Fruit fly (Drosophila melanogaster): Measurements from ENCODE around the gene CG13728.

The CG13728 gene

DNA sequence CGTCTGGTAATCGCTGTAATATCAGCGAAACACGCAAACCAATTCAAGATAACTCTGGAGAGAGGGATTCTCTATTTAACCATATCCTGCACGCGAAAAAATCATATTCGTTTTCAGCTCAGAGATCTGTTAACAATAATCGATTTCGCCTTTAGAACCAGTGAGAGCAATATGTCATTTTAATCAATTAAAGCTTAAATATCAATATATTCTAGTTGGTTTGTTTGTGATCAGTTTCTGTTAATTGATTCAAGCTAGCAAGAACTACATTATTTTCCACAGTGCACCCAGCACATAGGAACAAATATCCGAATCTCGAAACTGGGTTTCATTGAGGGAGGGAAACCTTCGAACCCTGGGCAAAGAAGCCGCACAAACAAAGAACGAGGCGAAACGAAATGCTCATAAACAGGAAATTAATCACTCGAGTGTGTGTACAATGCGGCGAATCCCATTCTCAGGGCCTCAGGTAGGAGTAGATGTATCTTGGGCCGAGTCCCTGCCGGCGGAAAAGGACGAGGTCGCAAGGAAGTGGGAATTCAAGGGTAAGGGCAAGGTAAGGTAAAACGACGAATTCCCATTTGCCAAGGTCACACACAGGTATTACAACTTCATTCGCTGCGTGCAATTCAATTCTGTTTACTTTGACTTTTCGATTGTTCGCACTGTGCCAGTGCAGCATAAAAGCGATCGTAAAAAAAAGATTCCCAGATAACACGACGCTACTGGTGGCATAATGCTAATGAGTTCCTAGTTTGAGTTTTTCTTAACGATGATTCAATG, 33.6 kb upstream of the CG13728 start (continued):
- TF ChIP-seq CG17328 (GFP tag; IDR thresholded peaks at IDR 0.05) (peak; percentile 62; the same call in 1 of the 2 replicates), Mad (GFP tag; optimal IDR thresholded peaks at IDR 0.05) (peak; percentile 15), Blimp-1 (GFP tag; optimal IDR thresholded peaks at IDR 0.05) (peak; percentile 7), CoRest (tag; optimal IDR thresholded peaks at IDR 0.05) (peak; percentile 47), slp2 (GFP tag; optimal IDR thresholded peaks at IDR 0.05) (peak; percentile 7), CG17361 (GFP tag; IDR thresholded peaks at IDR 0.05) (peak; percentile 57; the same call in 1 of the 3 replicates), CG18476 (GFP tag; optimal IDR thresholded peaks at IDR 0.05) (peak; percentile 26), caup (GFP tag; optimal IDR thresholded peaks at IDR 0.05; ENCODE audit: severe bottlenecking) (no peak), gcm (GFP tag; optimal IDR thresholded peaks at IDR 0.05) (peak; percentile 44), grau (tag; optimal IDR thresholded peaks at IDR 0.05) (peak; percentile 58), bsh (GFP tag; optimal IDR thresholded peaks at IDR 0.05) (peak in 1 of 2 experiments; percentile 37), CG17186 (GFP tag; optimal IDR thresholded peaks at IDR 0.05) (no peak), Side (GFP tag; optimal IDR thresholded peaks at IDR 0.05) (peak; percentile 27), vfl (GFP tag; optimal IDR thresholded peaks at IDR 0.05) (peak; percentile 56), CG4854 (GFP tag; optimal IDR thresholded peaks at IDR 0.05) (peak; percentile 12), cato (GFP tag; optimal IDR thresholded peaks at IDR 0.05; ENCODE audit: borderline replicate concordance) (no peak), CG33557 (GFP tag; optimal IDR thresholded peaks at IDR 0.05) (peak; percentile 44), CG6272 (GFP tag; IDR thresholded peaks at IDR 0.05) (no peak), CG31224 (GFP tag; IDR thresholded peaks at IDR 0.05) (no peak), Dbx (GFP tag; IDR thresholded peaks at IDR 0.05) (0 out of 3 replicates have a peak, but pooled peaks have one; percentile 10), CG31441 (GFP tag; IDR thresholded peaks at IDR 0.05) (peak; percentile 55), PHDP (tag; optimal IDR thresholded peaks at IDR 0.05) (no peak), odd (GFP tag; optimal IDR thresholded peaks at IDR 0.05) (peak; percentile 4), twi (tag; optimal IDR thresholded peaks at IDR 0.05) (peak; percentile 49), CG7271 (tag; optimal IDR thresholded peaks at IDR 0.05) (peak; percentile 79), ara (GFP tag; IDR thresholded peaks at IDR 0.05) (peak; percentile 61; the same call in 1 of the 2 replicates), pros (GFP tag; optimal IDR thresholded peaks at IDR 0.05) (peak; percentile 80), pita (GFP tag; optimal IDR thresholded peaks at IDR 0.05) (no peak), otp (GFP tag; IDR thresholded peaks at IDR 0.05) (0 out of 3 replicates have a peak, but pooled peaks have one; percentile 20), CG30403 (GFP tag; optimal IDR thresholded peaks at IDR 0.05) (peak; percentile 39), Trl (optimal IDR thresholded peaks at IDR 0.05) (no peak), Trl (GFP tag; optimal IDR thresholded peaks at IDR 0.05) (peak; percentile 26), maf-S (GFP tag; optimal IDR thresholded peaks at IDR 0.05) (peak; percentile 42), ab (GFP tag; optimal IDR thresholded peaks at IDR 0.05) (no peak), CG8290 (GFP tag; optimal IDR thresholded peaks at IDR 0.05) (peak; percentile 46), CG8290 (tag; optimal IDR thresholded peaks at IDR 0.05) (no peak), CG12769 (tag; optimal IDR thresholded peaks at IDR 0.05) (peak; percentile 49), lola (GFP tag; optimal IDR thresholded peaks at IDR 0.05) (peak in 1 of 3 experiments; percentile 86), zen (tag; optimal IDR thresholded peaks at IDR 0.05) (peak; percentile 96), CG6654 (GFP tag; optimal IDR thresholded peaks at IDR 0.05) (no peak), dpn (GFP tag; optimal IDR thresholded peaks at IDR 0.05) (peak; percentile 37 to 38), tup (GFP tag; optimal IDR thresholded peaks at IDR 0.05) (no peak), pb (GFP tag; optimal IDR thresholded peaks at IDR 0.05) (no peak), Ets65A (GFP tag) (peak; percentile 92), CG12155 (GFP tag; optimal IDR thresholded peaks at IDR 0.05) (peak; percentile 43), Spps (tag; optimal IDR thresholded peaks at IDR 0.05) (peak; percentile 8), Bgb (GFP tag; IDR thresholded peaks at IDR 0.05; ENCODE audit: partially characterized antibody) (no peak), Hand (GFP tag; optimal IDR thresholded peaks at IDR 0.05) (no peak), lilli (GFP tag; optimal IDR thresholded peaks at IDR 0.05) (peak; percentile 58)

Measured in whole organism, embryonic.